Worm (Caenorhabditis elegans) whole organism, young adult: ENCODE measurements around the gene W04H10.2.

Experiments used
- B0035.1 ChIP-seq: sonication (generic microtip); optimal IDR thresholded peaks from 2 replicates; lab custom pipeline; 2016; ENCODE audit warnings: missing genetic modification characterization, mild to moderate bottlenecking, missing compliant biosample characterization, missing genotype, missing genetic modification reagents
- B0261.1 ChIP-seq: sonication (generic microtip); optimal IDR thresholded peaks from 2 replicates; lab custom pipeline; 2016; ENCODE audit warnings: mild to moderate bottlenecking, missing genetic modification characterization, moderate library complexity, missing compliant biosample characterization
- B0336.3 ChIP-seq: fragments of 200-800 bp; sonication (Bioruptor generic); IDR thresholded peaks from 2 replicates; pipeline ENCODE4 v1.3.6; 2022; ENCODE audit warnings: missing genetic modification characterization, missing compliant biosample characterization
- C06A6.2 ChIP-seq: fragments of 200-800 bp; sonication (Bioruptor generic); conservative IDR thresholded peaks from 2 replicates; pipeline ENCODE4 v1.3.6; 2022; ENCODE audit warnings: missing genetic modification characterization, missing compliant biosample characterization
- F33H1.4 ChIP-seq: fragments of 200-800 bp; sonication (Bioruptor generic); IDR thresholded peaks from 2 replicates; pipeline ENCODE4 v1.3.6; 2022; ENCODE audit warnings: missing genetic modification reagents, missing genetic modification characterization, missing compliant biosample characterization
- F57A8.1 ChIP-seq: fragments of 200-800 bp; sonication (Bioruptor generic); optimal IDR thresholded peaks from 2 replicates; lab custom pipeline; 2018; ENCODE audit warnings: mild to moderate bottlenecking, missing genetic modification characterization, moderate library complexity, missing compliant biosample characterization
- T07F8.4 ChIP-seq: sonication (generic microtip); optimal IDR thresholded peaks from 2 replicates; lab custom pipeline; 2016; ENCODE audit warnings: mild to moderate bottlenecking, missing genetic modification characterization, moderate library complexity, missing compliant biosample characterization
- T26A5.8 ChIP-seq: sonication (generic microtip); optimal IDR thresholded peaks from 2 replicates; lab custom pipeline; 2016; ENCODE audit warnings: missing genetic modification characterization, missing compliant biosample characterization
- Y56A3A.18 ChIP-seq: fragments of 200-800 bp; sonication (Bioruptor generic); IDR thresholded peaks from 2 replicates; pipeline ENCODE4 v1.3.6; 2022; ENCODE audit warnings: missing genetic modification reagents, missing genetic modification characterization, missing compliant biosample characterization
- Y79H2A.3 ChIP-seq: fragments of 200-800 bp; sonication (Bioruptor generic); conservative IDR thresholded peaks from 2 replicates; pipeline ENCODE4 v1.3.6; 2022; ENCODE audit warnings: missing genetic modification reagents, missing genetic modification characterization, missing compliant biosample characterization
- ama-1 ChIP-seq, 3 experiments: fragments of 150-350 bp in 1 of 3; sonication (generic microtip) in 2 of 3; optimal IDR thresholded peaks; 2 replicates each; lab custom pipeline; 2014 to 2018; ENCODE audit warnings: missing biosample characterization in 2 of 3, missing genetic modification characterization in 2 of 3, missing genetic modification reagents in 2 of 3
- aptf-3 ChIP-seq: fragments of 200-800 bp; sonication (Bioruptor generic); IDR thresholded peaks from 2 replicates; pipeline ENCODE4 v1.3.6; 2022; ENCODE audit warnings: missing genetic modification characterization, missing compliant biosample characterization
- atf-7 ChIP-seq: sonication (generic microtip); optimal IDR thresholded peaks from 2 replicates; lab custom pipeline; 2017; ENCODE audit warnings: mild to moderate bottlenecking, missing genetic modification characterization, missing compliant biosample characterization
- bed-1 ChIP-seq: fragments of 200-800 bp; sonication (Bioruptor generic); IDR thresholded peaks from 2 replicates; pipeline ENCODE4 v1.3.6; 2022; ENCODE audit warnings: missing genetic modification reagents, missing genetic modification characterization, missing compliant biosample characterization
- bed-2 ChIP-seq: fragments of 200-800 bp; sonication (Bioruptor generic); IDR thresholded peaks from 2 replicates; pipeline ENCODE4 v1.3.6; 2022; ENCODE audit warnings: missing genetic modification reagents, missing genetic modification characterization, missing compliant biosample characterization
- ccch-3 ChIP-seq: fragments of 200-800 bp; sonication (Bioruptor generic); optimal IDR thresholded peaks from 2 replicates; lab custom pipeline; 2018; ENCODE audit warnings: mild to moderate bottlenecking, missing genetic modification characterization, missing compliant biosample characterization
- ceh-40 ChIP-seq: fragments of 200-800 bp; sonication (Bioruptor generic); IDR thresholded peaks from 2 replicates; pipeline ENCODE4 v1.3.6; 2022; ENCODE audit warnings: missing genetic modification characterization, missing compliant biosample characterization
- ceh-58 ChIP-seq: fragments of 200-800 bp; sonication (Bioruptor generic); IDR thresholded peaks from 2 replicates; pipeline ENCODE4 v1.3.6; 2022; ENCODE audit warnings: missing genetic modification characterization, missing compliant biosample characterization
- dpff-1 ChIP-seq: sonication (generic microtip); optimal IDR thresholded peaks from 2 replicates; lab custom pipeline; 2017; ENCODE audit warnings: mild to moderate bottlenecking, missing genetic modification characterization, missing compliant biosample characterization
- egrh-3 ChIP-seq: fragments of 200-800 bp; sonication (Bioruptor generic); IDR thresholded peaks from 2 replicates; pipeline ENCODE4 v1.3.6; 2022; ENCODE audit warnings: missing genetic modification reagents, missing genetic modification characterization, missing compliant biosample characterization
- ekl-4 ChIP-seq: fragments of 200-800 bp; sonication (Bioruptor generic); IDR thresholded peaks from 2 replicates; pipeline ENCODE4 v1.3.6; 2022; ENCODE audit warnings: missing genetic modification reagents, missing genetic modification characterization, missing compliant biosample characterization
- him-1 ChIP-seq: sonication (generic microtip); optimal IDR thresholded peaks from 2 replicates; lab custom pipeline; 2016; ENCODE audit warnings: missing genotype, missing genetic modification reagents, missing genetic modification characterization, missing compliant biosample characterization
- hlh-12 ChIP-seq: sonication (generic microtip); optimal IDR thresholded peaks from 2 replicates; lab custom pipeline; 2016; ENCODE audit warnings: missing genetic modification characterization, missing compliant biosample characterization
- hlh-26 ChIP-seq: fragments of 200-800 bp; sonication (Bioruptor generic); conservative IDR thresholded peaks from 2 replicates; pipeline ENCODE4 v1.3.6; 2022; ENCODE audit warnings: missing genetic modification reagents, missing genetic modification characterization, missing compliant biosample characterization
- hmg-20 ChIP-seq: fragments of 200-800 bp; sonication (Bioruptor generic); IDR thresholded peaks from 2 replicates; pipeline ENCODE4 v1.3.6; 2022; ENCODE audit warnings: missing genetic modification reagents, missing genetic modification characterization, missing compliant biosample characterization
- hrde-1 ChIP-seq: sonication (generic microtip); optimal IDR thresholded peaks from 2 replicates; lab custom pipeline; 2016; ENCODE audit warnings: missing genetic modification characterization, mild to moderate bottlenecking, missing compliant biosample characterization, moderate library complexity, missing genotype, missing genetic modification reagents, borderline replicate concordance
- hsf-1 ChIP-seq: fragments of 200-800 bp; sonication (Bioruptor generic); IDR thresholded peaks from 2 replicates; pipeline ENCODE4 v1.3.6; 2022; ENCODE audit warnings: missing genetic modification reagents, missing genetic modification characterization, missing compliant biosample characterization
- lin-26 ChIP-seq: fragments of 200-800 bp; sonication (Bioruptor generic); IDR thresholded peaks from 2 replicates; pipeline ENCODE4 v1.3.6; 2022; ENCODE audit warnings: missing genetic modification reagents, missing genetic modification characterization, missing compliant biosample characterization
- lin-54 ChIP-seq: fragments of 200-800 bp; sonication (Bioruptor generic); optimal IDR thresholded peaks from 2 replicates; lab custom pipeline; 2018; ENCODE audit warnings: mild to moderate bottlenecking, missing genetic modification characterization, missing compliant biosample characterization
- lir-1 ChIP-seq: fragments of 200-800 bp; sonication (Bioruptor generic); conservative IDR thresholded peaks from 2 replicates; pipeline ENCODE4 v1.3.6; 2022; ENCODE audit warnings: missing genetic modification reagents, missing genetic modification characterization, missing compliant biosample characterization
- lsl-1 ChIP-seq: fragments of 200-800 bp; sonication (Bioruptor generic); optimal IDR thresholded peaks from 2 replicates; lab custom pipeline; 2018; ENCODE audit warnings: mild to moderate bottlenecking, missing genetic modification characterization, moderate library complexity, missing compliant biosample characterization
- madf-10 ChIP-seq: sonication (generic microtip); optimal IDR thresholded peaks from 2 replicates; lab custom pipeline; 2016; ENCODE audit warnings: mild to moderate bottlenecking, missing genetic modification characterization, missing compliant biosample characterization
- mcd-1 ChIP-seq: fragments of 200-800 bp; sonication (Bioruptor generic); IDR thresholded peaks from 2 replicates; pipeline ENCODE4 v1.3.6; 2022; ENCODE audit warnings: missing genetic modification reagents, missing genetic modification characterization, missing compliant biosample characterization
- nfyb-1 ChIP-seq: fragments of 200-800 bp; sonication (Bioruptor generic); IDR thresholded peaks from 2 replicates; pipeline ENCODE4 v1.3.6; 2022; ENCODE audit warnings: missing genetic modification reagents, missing genetic modification characterization, missing compliant biosample characterization
- repo-1 ChIP-seq: sonication (generic microtip); optimal IDR thresholded peaks from 2 replicates; lab custom pipeline; 2017; ENCODE audit warnings: mild to moderate bottlenecking, missing genetic modification characterization, missing compliant biosample characterization
- snpc-4 ChIP-seq, 5 experiments: fragments of 150-350 bp in 1 of 5; sonication (generic microtip) in 4 of 5; optimal IDR thresholded peaks; 2 replicates each; lab custom pipeline; 2014 to 2018; ENCODE audit warnings: missing genetic modification characterization in 5 of 5, missing biosample characterization in 3 of 5, antibody characterized with exemption in 2 of 5, mild to moderate bottlenecking in 2 of 5, missing compliant biosample characterization in 2 of 5, missing genotype in 2 of 5, moderate library complexity in 2 of 5, missing genetic modification reagents in 1 of 5
- tbx-9 ChIP-seq: sonication (generic microtip); optimal IDR thresholded peaks from 2 replicates; lab custom pipeline; 2016; ENCODE audit warnings: borderline replicate concordance, missing genetic modification characterization, inconsistent platforms, missing compliant biosample characterization
- zfh-2 ChIP-seq: fragments of 200-800 bp; sonication (Bioruptor generic); conservative IDR thresholded peaks from 2 replicates; pipeline ENCODE4 v1.3.6; 2022; ENCODE audit warnings: missing genetic modification reagents, missing genetic modification characterization, missing compliant biosample characterization
- ztf-25 ChIP-seq: fragments of 200-800 bp; sonication (Bioruptor generic); IDR thresholded peaks from 2 replicates; pipeline ENCODE4 v1.3.6; 2022; ENCODE audit warnings: missing genetic modification reagents, missing genetic modification characterization, missing compliant biosample characterization
- ztf-26 ChIP-seq: sonication (generic microtip); optimal IDR thresholded peaks from 2 replicates; lab custom pipeline; 2017; ENCODE audit warnings: missing genetic modification characterization, missing compliant biosample characterization
- ztf-3 ChIP-seq: fragments of 200-800 bp; sonication (Bioruptor generic); optimal IDR thresholded peaks from 2 replicates; lab custom pipeline; 2018; ENCODE audit warnings: mild to moderate bottlenecking, missing genetic modification characterization, missing compliant biosample characterization

The W04H10.2 gene

ce11 chrII:581983-582382 lies 23.4 kb upstream of the W04H10.2 start (continued):
- TF ChIP-seq B0261.1 (tag; lab: Kevin White, UChicago) (no peak), bed-2 (no peak)

- TF ChIP-seq ztf-25 (GFP tag; lab: Robert Waterston, UW) (no peak), ztf-3 (no peak), aptf-3 (no peak), T07F8.4 (tag; lab: Kevin White, UChicago) (no peak), atf-7 (tag; lab: Kevin White, UChicago) (no peak), Y56A3A.18 (GFP tag; lab: Robert Waterston, UW) (no peak), madf-10 (no peak), lsl-1 (no peak), ceh-40 (no peak), hmg-20 (no peak), ztf-26 (no peak), hlh-26 (GFP tag; lab: Robert Waterston, UW) (no peak), bed-1 (GFP tag; lab: Robert Waterston, UW) (no peak), ama-1 (optimal IDR thresholded peaks at IDR 0.05; lab: Kevin White, UChicago) (no peak), ama-1 (GFP tag; optimal IDR thresholded peaks at IDR 0.05; lab: Kevin White, UChicago) (no peak), egrh-3 (GFP tag; lab: Robert Waterston, UW) (no peak), C06A6.2 (GFP tag; lab: Robert Waterston, UW) (no peak), mcd-1 (GFP tag; lab: Robert Waterston, UW) (no peak), zfh-2 (GFP tag; lab: Robert Waterston, UW) (no peak), nfyb-1 (no peak), ekl-4 (no peak)
These were observed 22.7 kb upstream of the W04H10.2 start, which contains the start of gene fbxb-14 for ce11 chrII:582649-583048. fbxb-14 (minus strand) TSS chrII:582749.

- TF ChIP-seq ceh-58 (GFP tag; lab: Robert Waterston, UW) (no peak), lir-1 (GFP tag; lab: Robert Waterston, UW) (no peak), snpc-4 (GFP tag; optimal IDR thresholded peaks at IDR 0.05; lab: Kevin White, UChicago) (no peak), snpc-4 (tag; optimal IDR thresholded peaks at IDR 0.05; lab: Kevin White, UChicago) (no peak), Y79H2A.3 (no peak)
These were observed 21.0 kb upstream of the W04H10.2 start, which contains the start of the genes W08F4.12 and W08F4.13 for ce11 chrII:584321-584848. W08F4.12 (minus strand) TSS chrII:584421. W08F4.13 (plus strand) TSS chrII:584798.

- TF ChIP-seq lsl-1 (no peak), ccch-3 (GFP tag; lab: Kevin White, UChicago) (no peak), lin-26 (no peak), lin-54 (GFP tag; lab: Kevin White, UChicago) (no peak), F33H1.4 (no peak), ekl-4 (no peak), repo-1 (tag; lab: Kevin White, UChicago) (no peak), hsf-1 (no peak), him-1 (no peak), T26A5.8 (tag; lab: Kevin White, UChicago) (no peak), F57A8.1 (GFP tag; lab: Kevin White, UChicago) (no peak), B0336.3 (GFP tag; lab: Robert Waterston, UW) (no peak), hrde-1 (tag; lab: Kevin White, UChicago) (no peak), tbx-9 (no peak), hlh-12 (no peak), B0035.1 (tag; lab: Kevin White, UChicago) (no peak), dpff-1 (tag; lab: Kevin White, UChicago) (no peak)
These were observed 17.8 kb upstream of the W04H10.2 start, which contains the start of gene fbxb-34 for ce11 chrII:587533-587932. fbxb-34 (plus strand) TSS chrII:587833.
